Fruit fly (Drosophila melanogaster): Measurements from ENCODE around the gene Nepl21.

DNA sequence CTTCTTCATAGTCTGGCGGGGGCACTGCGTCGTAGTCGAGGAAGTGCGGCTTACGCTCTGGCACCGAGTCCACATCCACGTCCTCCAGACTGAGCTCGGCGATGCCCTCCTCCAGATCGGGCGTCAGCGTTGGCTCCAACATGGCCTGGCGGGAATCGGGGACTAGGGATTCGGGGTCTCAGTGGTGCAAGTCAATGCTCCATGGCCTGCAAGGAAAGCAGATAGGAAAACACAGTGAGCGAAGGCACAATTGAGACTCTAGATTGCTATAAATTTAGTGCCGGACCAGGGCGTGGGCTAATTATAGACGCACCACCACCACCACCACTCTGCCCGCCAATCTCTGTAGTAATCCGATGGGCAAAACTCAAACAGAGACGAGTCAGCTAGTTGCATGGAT is 42.9 kb upstream of the Nepl21 start:
- TF ChIP-seq OdsH (GFP tag; optimal IDR thresholded peaks at IDR 0.05) (no peak), Hnf4 (GFP tag; optimal IDR thresholded peaks at IDR 0.05) (no peak), psq (GFP tag; optimal IDR thresholded peaks at IDR 0.05) (no peak), woc (GFP tag; optimal IDR thresholded peaks at IDR 0.05) (no peak), pan (optimal IDR thresholded peaks at IDR 0.05) (no peak), usp (GFP tag; optimal IDR thresholded peaks at IDR 0.05) (no peak), ey (GFP tag; optimal IDR thresholded peaks at IDR 0.05) (no peak), Vsx2 (GFP tag; optimal IDR thresholded peaks at IDR 0.05; ENCODE audit: partially characterized antibody) (no peak), lola (GFP tag; optimal IDR thresholded peaks at IDR 0.05) (no peak), rgr (GFP tag; optimal IDR thresholded peaks at IDR 0.05) (no peak), Rel (GFP tag; optimal IDR thresholded peaks at IDR 0.05) (no peak), Rel (tag; optimal IDR thresholded peaks at IDR 0.05) (no peak), br (GFP tag; optimal IDR thresholded peaks at IDR 0.05) (no peak), Abd-B (GFP tag; optimal IDR thresholded peaks at IDR 0.05) (no peak)

Measured in whole organism, wandering third instar larva.